Worm (Caenorhabditis elegans) whole organism, L4/young adult: ENCODE results near the gene sre-24.

Experiments used
- W03F9.2 ChIP-seq: fragments of 150-350 bp; optimal IDR thresholded peaks from 2 replicates; lab custom pipeline; 2014; ENCODE audit warnings: missing biosample characterization, missing genetic modification characterization
- dao-5 ChIP-seq: sonication (generic microtip); optimal IDR thresholded peaks from 2 replicates; lab custom pipeline; 2016; ENCODE audit warnings: missing genotype, missing genetic modification characterization, moderate library complexity, missing compliant biosample characterization
- him-1 ChIP-seq: sonication (generic microtip); optimal IDR thresholded peaks from 2 replicates; lab custom pipeline; 2016; ENCODE audit warnings: missing genotype, missing genetic modification reagents, missing genetic modification characterization, missing compliant biosample characterization

DNA sequence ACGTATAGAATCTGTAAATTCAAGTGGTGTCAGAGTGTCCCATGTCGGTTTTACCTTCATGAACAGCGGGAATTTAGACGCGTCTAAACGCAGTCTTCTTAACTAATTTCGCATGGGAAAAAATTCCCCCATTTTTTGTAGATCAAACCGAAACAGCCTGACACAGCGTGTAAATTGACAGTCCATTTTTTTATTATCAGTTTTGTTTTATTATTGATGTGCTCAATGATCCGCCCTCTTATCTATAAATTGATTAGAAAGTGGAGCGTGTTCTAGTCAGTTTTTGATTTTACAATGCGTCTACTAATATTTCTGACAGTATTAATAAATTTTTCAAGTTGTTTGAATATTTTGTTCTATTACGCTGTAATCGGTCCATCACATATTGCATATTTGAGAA is 35.4 kb upstream of the sre-24 start, which contains the start of gene ugt-53:
- TF ChIP-seq him-1 (tag; lab: Kevin White, UChicago) (no peak), W03F9.2 (tag; lab: Kevin White, UChicago) (no peak), dao-5 (no peak)
